Worm (Caenorhabditis elegans) whole organism, L3 larva: ENCODE data around the gene str-200.

ENCODE experiments used
- egl-5 ChIP-seq: fragments of 150-350 bp; optimal IDR thresholded peaks from 2 replicates; lab custom pipeline; 2017; ENCODE audit warnings: missing biosample characterization, missing genetic modification reagents, missing genetic modification characterization, inconsistent platforms
- elt-2 ChIP-seq: sonication (generic microtip); optimal IDR thresholded peaks from 2 replicates; lab custom pipeline; 2016; ENCODE audit warnings: missing genetic modification reagents, mild to moderate bottlenecking, missing genetic modification characterization, missing compliant biosample characterization
- fos-1 ChIP-seq: fragments of 150-350 bp; optimal IDR thresholded peaks from 2 replicates; lab custom pipeline; 2014; ENCODE audit warnings: missing biosample characterization, missing genetic modification characterization
- lin-39 ChIP-seq: fragments of 150-350 bp; optimal IDR thresholded peaks from 2 replicates; lab custom pipeline; 2018; ENCODE audit warnings: missing biosample characterization, missing genetic modification reagents, missing genetic modification characterization
- nfya-1 ChIP-seq: sonication (generic microtip); optimal IDR thresholded peaks from 2 replicates; lab custom pipeline; 2017; ENCODE audit warnings: missing genetic modification characterization, mild to moderate bottlenecking, missing compliant biosample characterization, antibody characterized with exemption, moderate library complexity; ENCODE audit not compliant: insufficient read depth
- nhr-12 ChIP-seq: fragments of 150-350 bp; optimal IDR thresholded peaks from 2 replicates; lab custom pipeline; 2014; ENCODE audit warnings: missing biosample characterization, missing genetic modification characterization
- nhr-237 ChIP-seq: fragments of 150-350 bp; optimal IDR thresholded peaks from 2 replicates; lab custom pipeline; 2014; ENCODE audit warnings: missing biosample characterization, missing genetic modification characterization
- nhr-28 ChIP-seq: fragments of 150-350 bp; optimal IDR thresholded peaks from 2 replicates; lab custom pipeline; 2014; ENCODE audit warnings: missing biosample characterization, missing genetic modification characterization
- zag-1 ChIP-seq: fragments of 150-350 bp; optimal IDR thresholded peaks from 2 replicates; lab custom pipeline; 2014; ENCODE audit warnings: missing biosample characterization, missing genetic modification characterization

DNA sequence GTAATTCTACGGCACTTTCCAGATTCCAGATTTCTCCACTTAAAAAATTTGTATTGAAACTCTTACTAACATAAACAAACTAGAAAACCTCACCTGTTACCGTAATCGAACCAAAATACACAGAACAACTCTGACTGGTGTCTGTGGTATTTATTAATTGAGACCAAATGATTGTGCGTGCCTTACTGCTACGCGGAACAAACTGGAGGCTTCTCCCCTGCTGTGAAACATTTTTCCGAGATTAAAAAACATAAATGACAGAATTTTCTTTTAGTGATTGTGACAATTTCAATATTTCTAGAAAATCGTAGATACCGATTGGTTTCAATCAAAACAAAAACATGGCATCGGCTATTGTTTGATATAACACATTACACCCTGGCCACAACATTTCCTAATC, 8.1 kb downstream of the str-200 start:
- TF ChIP-seq nhr-12 (no peak), nfya-1 (no peak), zag-1 (tag; lab: Kevin White, UChicago) (no peak), nhr-237 (no peak), nhr-28 (tag; lab: Kevin White, UChicago) (no peak), elt-2 (tag; lab: Kevin White, UChicago) (no peak), lin-39 (no peak), egl-5 (no peak), fos-1 (tag; lab: Kevin White, UChicago) (no peak)
